Fruit fly (Drosophila melanogaster) whole organism, pupa: Measurements from ENCODE around the gene CG1307.

Experiments used
- CG4496 ChIP-seq: fragments of 200-800 bp; sonication (Bioruptor generic); IDR thresholded peaks from 3 replicates; pipeline ENCODE4 v1.3.6; 2022; ENCODE audit warnings: missing biosample characterization, missing genetic modification characterization
- Pif1A ChIP-seq: fragments of 200-800 bp; sonication (Bioruptor generic); optimal IDR thresholded peaks from 3 replicates; lab custom pipeline; 2016; ENCODE audit warnings: missing biosample characterization, missing genetic modification characterization

dm6 chr3R:6687219-6687618, 30.0 kb upstream of the CG1307 start:
- TF ChIP-seq CG4496 (GFP tag; lab: Robert Waterston, UW) (no peak), Pif1A (GFP tag; lab: Kevin White, UChicago) (no peak)
